Fruit fly (Drosophila melanogaster) whole organism: ENCODE measurements around the gene Prim2.

ENCODE experiments used
- CG8478 ChIP-seq: fragments of >200 bp; optimal IDR thresholded peaks from 2 replicates; lab custom pipeline; 2018; ENCODE audit warnings: inconsistent platforms
- Dll ChIP-seq: fragments of >200 bp; optimal IDR thresholded peaks from 2 replicates; lab custom pipeline; 2017
- EcR ChIP-seq, 2 experiments: fragments of >200 bp; optimal IDR thresholded peaks; 2 replicates each; lab custom pipeline; 2017; ENCODE audit warnings: missing biosample characterization in 2 of 2, missing genetic modification characterization in 2 of 2, missing genetic modification reagents in 2 of 2
- pan ChIP-seq: fragments of >200 bp; optimal IDR thresholded peaks from 2 replicates; lab custom pipeline; 2017
- psq ChIP-seq: fragments of >200 bp; optimal IDR thresholded peaks from 2 replicates; lab custom pipeline; 2017
- usp ChIP-seq: fragments of >200 bp; optimal IDR thresholded peaks from 2 replicates; lab custom pipeline; 2017; ENCODE audit warnings: missing biosample characterization, missing genetic modification characterization, mixed read lengths

The Prim2 gene

DNA sequence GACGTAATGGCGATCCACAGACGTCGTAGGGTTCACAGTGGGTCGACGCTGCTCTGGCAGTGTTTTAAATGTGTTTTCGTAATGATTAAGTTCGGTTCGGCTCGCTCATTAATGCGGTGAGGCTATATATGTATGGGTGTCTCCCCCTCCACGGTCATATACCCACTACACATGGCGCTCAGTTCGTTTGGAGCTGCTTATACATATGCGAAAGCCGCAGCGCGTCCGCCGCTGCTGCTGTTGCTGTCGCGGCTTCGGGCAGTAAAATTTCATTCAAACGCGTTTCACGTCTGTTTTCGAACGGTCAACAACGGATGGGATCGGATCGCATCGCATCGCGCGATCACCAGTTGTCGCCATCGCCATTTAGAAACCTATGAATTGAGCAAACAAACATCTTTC lies 24.6 kb upstream of the Prim2 start:
- TF ChIP-seq EcR (GFP tag; optimal IDR thresholded peaks at IDR 0.05; lab: Kevin White, UChicago) (no peak), psq (lab: Kevin White, UChicago) (no peak), usp (GFP tag; lab: Kevin White, UChicago) (no peak), Dll (lab: Kevin White, UChicago) (no peak), CG8478 (lab: Kevin White, UChicago) (no peak), pan (lab: Kevin White, UChicago) (no peak)

DNA sequence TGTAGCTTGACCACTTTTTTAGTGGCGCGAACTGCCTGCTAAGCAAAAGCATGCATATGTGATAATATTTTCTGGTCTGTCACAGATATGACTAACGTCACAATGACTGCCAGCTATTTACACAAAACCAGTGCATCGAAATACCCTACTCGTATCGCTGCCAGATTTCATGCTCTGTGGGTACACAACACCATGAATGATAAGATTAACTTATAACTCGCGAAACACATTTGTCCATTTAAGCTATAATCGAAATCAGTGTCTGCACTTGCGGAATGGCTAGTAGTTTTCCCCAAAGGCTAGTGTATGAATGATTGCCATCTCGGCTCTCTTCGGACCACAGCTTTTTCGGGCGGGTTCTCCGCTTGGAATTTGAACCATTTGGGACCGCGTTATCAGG lies 24.0 kb upstream of the Prim2 start:
- no peak for TF ChIP-seq pan (lab: Kevin White, UChicago)
- no peak for TF ChIP-seq Dll (lab: Kevin White, UChicago)
- no peak for TF ChIP-seq EcR (GFP tag; optimal IDR thresholded peaks at IDR 0.05; lab: Kevin White, UChicago)
- TF ChIP-seq usp (GFP tag; lab: Kevin White, UChicago), result no peak
- no peak for TF ChIP-seq psq (lab: Kevin White, UChicago)
- TF ChIP-seq CG8478 (lab: Kevin White, UChicago), result no peak

DNA sequence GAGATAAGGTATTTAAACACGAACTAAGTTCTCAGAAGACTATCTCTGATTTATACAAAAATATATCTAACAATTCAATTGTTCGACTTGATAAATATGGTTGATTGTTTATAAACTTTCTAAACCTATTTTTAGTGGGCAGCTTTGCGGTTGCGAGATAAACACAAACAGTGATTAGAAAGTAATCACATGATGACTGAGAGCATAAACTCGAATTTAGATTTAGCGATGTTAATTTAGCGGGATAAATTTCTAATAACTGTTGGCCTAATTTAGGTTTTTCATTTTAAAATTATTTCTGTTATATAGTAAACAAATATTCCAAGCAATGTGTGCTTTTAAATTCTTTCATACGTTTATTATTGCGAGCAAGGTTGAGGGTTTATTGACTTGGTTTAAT lies 23.6 kb upstream of the Prim2 start:
- TF ChIP-seq psq (lab: Kevin White, UChicago) (no peak), pan (lab: Kevin White, UChicago) (no peak), EcR (GFP tag; optimal IDR thresholded peaks at IDR 0.05; lab: Kevin White, UChicago) (no peak), CG8478 (lab: Kevin White, UChicago) (no peak), Dll (lab: Kevin White, UChicago) (no peak), usp (GFP tag; lab: Kevin White, UChicago) (no peak)

DNA sequence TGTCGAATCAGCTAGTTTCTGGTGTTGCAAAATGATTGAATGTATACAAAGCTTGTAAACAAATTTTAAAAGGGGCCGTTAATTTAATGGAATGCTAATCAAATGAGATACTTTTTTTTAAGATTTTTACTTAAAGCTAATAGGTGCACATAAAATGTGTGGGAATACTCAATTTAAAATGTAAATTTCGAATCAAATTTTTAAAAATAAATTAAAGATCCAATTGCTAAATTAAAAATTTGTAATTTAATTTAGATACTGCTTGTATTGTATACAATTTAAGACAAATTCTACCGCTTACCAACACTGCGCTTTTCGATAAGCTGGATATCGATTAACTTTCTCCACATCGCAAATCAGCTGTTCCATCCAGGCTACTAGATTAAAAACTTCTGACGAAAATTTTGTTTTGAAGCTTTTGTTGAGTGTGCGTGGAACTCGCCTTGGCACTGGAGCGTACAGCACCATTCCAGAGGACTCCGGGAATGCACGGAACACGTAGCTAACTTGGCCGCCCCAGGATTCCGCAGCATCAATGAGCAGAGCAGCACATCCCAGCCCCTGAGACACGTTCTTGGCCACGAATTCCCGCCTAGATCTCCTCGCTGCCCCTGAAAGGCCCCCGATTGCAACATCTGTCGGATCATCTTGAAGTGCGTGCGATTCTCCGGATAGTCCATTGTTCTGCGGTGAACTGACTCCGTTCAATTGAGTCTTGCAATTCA lies 22.9 kb upstream of the Prim2 start, which contains the start of the genes CG5498 and fbl:
TSS of gene CG5498 (minus strand) at position 24 of the 725 bp plus-strand sequence.
TSS of gene fbl (plus strand) at position 344 of the 725 bp plus-strand sequence.
- TF ChIP-seq pan (lab: Kevin White, UChicago) (no peak), EcR (GFP tag; optimal IDR thresholded peaks at IDR 0.05; lab: Kevin White, UChicago) (no peak), usp (GFP tag; lab: Kevin White, UChicago) (no peak), Dll (lab: Kevin White, UChicago) (no peak), psq (lab: Kevin White, UChicago) (no peak), CG8478 (lab: Kevin White, UChicago) (no peak)

DNA sequence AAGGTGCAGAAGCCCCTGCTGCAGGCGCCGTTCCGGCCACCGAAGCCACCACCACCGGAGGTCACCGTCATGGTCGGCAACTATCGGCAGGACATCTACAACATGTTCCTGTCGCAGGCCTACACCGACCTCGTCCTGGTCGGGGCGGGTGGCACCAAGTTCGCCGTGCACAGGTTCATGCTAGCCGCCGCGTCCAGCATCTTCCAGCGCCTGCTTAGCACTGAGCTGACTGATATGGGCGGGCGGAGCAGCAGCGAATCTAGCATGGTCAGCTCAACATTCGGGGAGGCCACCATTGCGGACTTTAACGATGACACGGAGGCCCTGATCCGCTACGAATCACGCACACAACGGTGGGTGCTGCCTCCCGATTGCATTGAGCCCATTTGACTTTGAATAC lies 18.1 kb upstream of the Prim2 start:
- TF ChIP-seq pan (lab: Kevin White, UChicago) (no peak), CG8478 (lab: Kevin White, UChicago) (no peak), usp (GFP tag; lab: Kevin White, UChicago) (no peak), Dll (lab: Kevin White, UChicago) (no peak), EcR (GFP tag; optimal IDR thresholded peaks at IDR 0.05; lab: Kevin White, UChicago) (no peak), psq (lab: Kevin White, UChicago) (no peak)

DNA sequence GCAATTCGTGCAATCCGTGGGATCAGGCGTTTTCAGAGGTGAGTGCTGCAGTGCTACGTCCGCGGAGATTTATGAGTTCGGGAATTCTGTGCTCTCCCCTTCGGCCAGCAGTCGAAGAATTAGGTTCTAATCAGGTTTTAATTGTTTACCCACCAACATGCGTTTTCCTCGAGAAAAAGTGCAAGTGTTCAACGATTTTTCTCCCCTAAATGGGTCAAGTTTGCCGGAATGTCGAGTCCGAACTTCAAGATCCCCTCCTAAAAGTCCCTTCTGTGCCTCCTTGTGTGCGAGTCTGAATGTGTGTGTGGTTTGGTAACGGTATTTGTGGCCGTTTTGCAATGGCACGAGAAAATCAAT lies 15.2 kb upstream of the Prim2 start:
- TF ChIP-seq psq (lab: Kevin White, UChicago) (no peak), EcR (GFP tag; optimal IDR thresholded peaks at IDR 0.05; lab: Kevin White, UChicago) (no peak), Dll (lab: Kevin White, UChicago) (no peak), usp (GFP tag; lab: Kevin White, UChicago) (no peak), CG8478 (lab: Kevin White, UChicago) (no peak), pan (lab: Kevin White, UChicago) (no peak)

DNA sequence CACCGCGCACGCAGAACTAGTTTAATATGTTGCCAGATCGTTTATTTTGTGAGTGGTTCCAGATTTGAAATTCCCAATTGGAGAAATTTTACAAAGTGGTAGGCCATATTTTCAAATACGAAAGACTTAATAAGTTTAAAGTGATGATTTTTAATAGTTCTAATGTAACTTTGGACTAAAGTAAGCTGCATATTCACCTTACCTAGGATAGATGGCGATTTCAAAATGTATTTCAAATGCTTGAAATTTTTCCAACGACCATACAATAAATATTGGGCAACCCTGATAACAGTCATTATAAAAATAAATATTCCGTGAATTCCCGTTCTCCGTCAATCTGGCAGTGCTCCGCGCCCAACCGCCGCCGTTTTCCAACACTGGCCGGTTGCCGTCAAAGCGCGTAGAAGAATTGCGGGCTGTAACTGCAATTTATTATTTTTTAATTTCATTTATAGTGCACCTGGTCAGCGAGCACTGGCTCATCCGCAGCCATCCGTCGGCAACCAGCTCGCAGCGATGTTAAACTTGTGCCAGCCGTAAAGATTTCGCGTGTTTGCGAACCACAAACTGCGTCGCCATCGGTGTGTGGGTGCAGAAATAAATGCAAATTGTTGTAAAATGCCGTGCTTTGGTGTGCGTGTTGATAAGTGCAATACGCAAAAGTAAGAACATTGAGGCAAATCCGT lies 14.6 kb upstream of the Prim2 start, which contains the start of the genes Ide and RhoBTB:
TSS of gene Ide (minus strand) at position 19 of the 686 bp plus-strand sequence.
TSS of gene RhoBTB (plus strand) at position 365 of the 686 bp plus-strand sequence.
- no peak for TF ChIP-seq psq (lab: Kevin White, UChicago)
- no peak for TF ChIP-seq EcR (GFP tag; optimal IDR thresholded peaks at IDR 0.05; lab: Kevin White, UChicago)
- no peak for TF ChIP-seq usp (GFP tag; lab: Kevin White, UChicago)
- TF ChIP-seq CG8478 (lab: Kevin White, UChicago), result no peak
- TF ChIP-seq pan (lab: Kevin White, UChicago), result no peak
- no peak for TF ChIP-seq Dll (lab: Kevin White, UChicago)

DNA sequence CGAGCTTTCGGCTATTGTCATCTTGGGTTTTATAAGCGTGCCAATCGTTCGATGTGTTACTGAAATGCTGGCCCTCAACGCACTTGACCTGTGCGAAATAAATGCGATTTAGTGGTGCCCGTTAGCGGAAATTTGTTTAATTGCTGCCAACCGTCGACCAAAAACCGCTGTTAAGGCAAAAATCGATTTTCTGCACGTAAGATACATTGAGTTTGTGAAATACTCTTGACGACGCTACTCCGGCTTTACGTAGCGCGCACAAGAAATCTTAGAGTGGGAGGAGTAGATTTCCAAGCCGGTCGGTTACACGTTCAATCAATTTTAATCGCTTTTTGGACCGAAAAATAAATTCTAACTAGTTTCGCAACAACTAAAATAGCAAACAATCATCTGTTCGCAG lies 14.1 kb upstream of the Prim2 start:
- TF ChIP-seq CG8478 (lab: Kevin White, UChicago), result no peak
- no peak for TF ChIP-seq EcR (GFP tag; optimal IDR thresholded peaks at IDR 0.05; lab: Kevin White, UChicago)
- no peak for TF ChIP-seq usp (GFP tag; lab: Kevin White, UChicago)
- no peak for TF ChIP-seq pan (lab: Kevin White, UChicago)
- TF ChIP-seq psq (lab: Kevin White, UChicago), result no peak
- TF ChIP-seq Dll (lab: Kevin White, UChicago), result no peak

DNA sequence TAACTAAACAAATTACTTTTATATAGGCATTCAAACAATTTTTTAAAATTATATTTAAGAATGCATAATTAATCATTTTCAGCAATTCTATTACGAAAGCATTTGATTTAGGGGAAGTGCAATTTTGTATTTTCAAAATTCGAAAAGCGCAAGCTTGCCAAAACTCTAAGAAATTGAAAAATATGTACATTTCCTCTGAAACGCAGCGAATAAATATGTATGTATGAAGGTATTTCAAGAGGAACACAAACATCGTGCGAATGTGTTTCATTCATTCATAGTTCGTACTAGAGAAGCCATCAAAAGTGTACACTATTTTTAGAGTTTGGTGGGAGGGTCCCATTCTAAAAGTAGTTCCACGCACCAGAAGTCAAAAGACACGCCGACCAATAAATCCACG lies 8.6 kb upstream of the Prim2 start, which contains the start of gene CG13247:
TSS of gene CG13247 (plus strand) at position 301 of the 400 bp plus-strand sequence.
- TF ChIP-seq Dll (lab: Kevin White, UChicago), result no peak
- no peak for TF ChIP-seq psq (lab: Kevin White, UChicago)
- no peak for TF ChIP-seq EcR (GFP tag; optimal IDR thresholded peaks at IDR 0.05; lab: Kevin White, UChicago)
- TF ChIP-seq pan (lab: Kevin White, UChicago), result no peak
- TF ChIP-seq usp (GFP tag; lab: Kevin White, UChicago), result no peak
- TF ChIP-seq CG8478 (lab: Kevin White, UChicago), result no peak

DNA sequence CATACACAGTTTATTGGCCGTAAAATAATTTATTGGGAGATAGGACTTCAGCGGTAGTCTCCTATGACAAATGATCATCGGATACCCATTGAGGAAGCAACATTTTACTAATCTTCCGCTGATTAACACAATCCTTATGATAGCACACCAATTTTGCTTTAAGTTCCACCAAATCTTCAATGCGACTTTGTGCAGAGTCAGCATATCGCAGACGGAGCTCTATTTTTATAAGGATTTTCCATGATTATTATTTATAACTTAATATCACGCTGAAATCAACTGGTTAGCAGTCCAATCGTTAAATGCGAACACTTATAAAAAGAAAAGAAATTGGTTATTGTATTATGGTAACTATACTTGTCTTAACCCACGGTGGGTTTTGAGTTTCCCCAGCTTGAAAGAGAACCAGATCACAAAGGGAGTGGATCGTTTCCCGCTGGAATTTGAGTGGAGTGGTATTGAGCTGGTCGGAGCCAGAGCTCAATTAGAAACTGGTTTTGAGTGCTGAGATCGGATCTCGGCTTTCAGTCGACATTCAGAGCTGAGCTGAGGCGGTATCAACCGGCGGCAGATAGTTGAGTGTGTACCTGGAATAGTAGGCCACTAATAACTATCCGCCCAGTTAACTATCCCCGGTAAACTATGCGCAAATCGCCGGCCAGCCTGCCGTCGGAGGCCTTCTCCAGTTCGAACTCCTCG lies 5.4 kb upstream of the Prim2 start, which contains the start of the genes Toll-9 and in:
TSS of gene Toll-9 (minus strand) at position 51 of the 699 bp plus-strand sequence.
TSS of gene in (plus strand) at position 525 of the 699 bp plus-strand sequence.
- TF ChIP-seq usp (GFP tag; lab: Kevin White, UChicago), result no peak
